Worm (Caenorhabditis elegans): ENCODE data around the gene trmt-10C.2.

Gene trmt-10C.2

DNA sequence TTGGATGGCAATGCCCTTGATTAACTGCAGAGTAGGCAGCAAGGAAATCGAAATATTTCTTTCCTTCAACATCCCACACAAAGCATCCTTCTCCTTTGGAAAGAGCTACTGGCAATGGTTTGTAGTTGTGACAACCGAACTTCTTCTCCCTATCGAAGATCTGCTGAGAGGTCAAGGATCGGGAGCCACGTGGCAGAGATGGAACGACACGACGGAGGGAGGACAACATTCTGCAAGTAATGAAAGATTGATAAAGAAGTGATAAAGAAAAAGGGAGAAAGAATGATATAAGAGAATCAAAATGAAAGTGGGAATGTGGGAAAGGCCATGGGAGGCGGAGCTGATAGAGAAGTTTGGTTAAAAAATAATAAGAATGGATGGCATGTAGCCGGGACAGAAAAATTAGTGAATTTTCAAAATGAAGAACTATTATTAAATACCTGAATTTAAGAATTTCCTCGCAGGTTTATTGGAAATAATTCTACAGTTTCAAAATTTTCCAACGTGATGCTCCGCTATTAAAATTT is 49.7 kb downstream of the trmt-10C.2 start, which contains the start of gene oatr-1:
TSS of gene oatr-1 (minus strand) at position 477 of the 527 bp plus-strand sequence.
- no peak for TF ChIP-seq pes-1 (GFP tag; IDR thresholded peaks at IDR 0.05)
- TF ChIP-seq ets-7 (tag; optimal IDR thresholded peaks at IDR 0.05), result no peak
- no peak for TF ChIP-seq tra-4 (tag; optimal IDR thresholded peaks at IDR 0.05)
- TF ChIP-seq aly-1 (tag; optimal IDR thresholded peaks at IDR 0.05), result no peak
- TF ChIP-seq hmg-4 (GFP tag; optimal IDR thresholded peaks at IDR 0.05), result no peak
- TF ChIP-seq scrt-1 (GFP tag; IDR thresholded peaks at IDR 0.05), result no peak

DNA sequence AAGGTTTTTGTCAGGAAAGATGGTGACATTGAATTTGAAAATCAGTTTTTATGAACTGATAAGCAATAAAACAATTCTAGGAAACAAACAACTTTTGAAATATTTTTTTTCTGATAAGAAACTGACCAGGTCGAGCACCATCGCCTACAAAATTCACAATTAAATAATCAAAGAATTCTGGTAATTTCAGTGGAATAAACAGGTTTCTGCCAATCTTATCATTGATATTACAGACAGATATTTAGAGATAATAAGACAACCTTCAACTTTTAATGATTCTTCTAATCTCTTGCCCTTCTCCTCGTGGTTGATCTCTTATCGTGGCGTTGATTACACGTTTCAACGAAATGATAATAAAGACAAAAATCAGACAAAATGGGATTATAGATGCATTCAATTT is 50.3 kb downstream of the trmt-10C.2 start:
- TF ChIP-seq scrt-1 (GFP tag; IDR thresholded peaks at IDR 0.05) (no peak), tbx-11 (GFP tag; IDR thresholded peaks at IDR 0.05) (no peak), hmbx-1 (tag; optimal IDR thresholded peaks at IDR 0.05) (no peak), ets-7 (tag; optimal IDR thresholded peaks at IDR 0.05) (no peak), hmg-4 (GFP tag; optimal IDR thresholded peaks at IDR 0.05) (no peak), F13C5.2 (tag; optimal IDR thresholded peaks at IDR 0.05) (no peak), ceh-13 (GFP tag; optimal IDR thresholded peaks at IDR 0.05) (no peak), sea-1 (GFP tag; conservative IDR thresholded peaks at IDR 0.05) (no peak), ceh-36 (tag; optimal IDR thresholded peaks at IDR 0.05) (no peak), ama-1 (optimal IDR thresholded peaks at IDR 0.05) (no peak), hnd-1 (tag; optimal IDR thresholded peaks at IDR 0.05) (no peak), tbx-37 (GFP tag; conservative IDR thresholded peaks at IDR 0.05) (no peak), aly-1 (tag; optimal IDR thresholded peaks at IDR 0.05) (no peak), flt-1 (GFP tag; IDR thresholded peaks at IDR 0.05) (no peak), B0310.2 (tag; optimal IDR thresholded peaks at IDR 0.05) (no peak), pes-1 (GFP tag; IDR thresholded peaks at IDR 0.05) (no peak), tra-4 (tag; optimal IDR thresholded peaks at IDR 0.05) (no peak)
